Worm (Caenorhabditis elegans): ENCODE results near the gene H23N18.5.

- TF ChIP-seq lir-3 (tag; optimal IDR thresholded peaks at IDR 0.05; ENCODE audit: poor library complexity) (no peak), ama-1 (optimal IDR thresholded peaks at IDR 0.05) (no peak), ztf-11 (tag; optimal IDR thresholded peaks at IDR 0.05) (no peak), zag-1 (tag; optimal IDR thresholded peaks at IDR 0.05) (no peak), xbp-1 (tag; optimal IDR thresholded peaks at IDR 0.05) (no peak), swsn-7 (tag; optimal IDR thresholded peaks at IDR 0.05) (no peak), mef-2 (tag; optimal IDR thresholded peaks at IDR 0.05) (no peak), hlh-17 (GFP tag; optimal IDR thresholded peaks at IDR 0.05; ENCODE audit: borderline replicate concordance) (no peak), egl-27 (tag; optimal IDR thresholded peaks at IDR 0.05) (no peak), nhr-77 (tag; optimal IDR thresholded peaks at IDR 0.05) (no peak)
Measured at ce11 chrV:4913853-4914252, 1.7 kb upstream of the H23N18.5 start.
